Worm (Caenorhabditis elegans): Measurements from ENCODE around the gene skr-21.

ce11 chrX:13206911-13207310 lies 19.6 kb downstream of the skr-21 start:
- no peak for TF ChIP-seq ama-1 (optimal IDR thresholded peaks at IDR 0.05)
- no peak for TF ChIP-seq ceh-13 (GFP tag; optimal IDR thresholded peaks at IDR 0.05)
- TF ChIP-seq ceh-36 (tag; optimal IDR thresholded peaks at IDR 0.05), result no peak
- no peak for TF ChIP-seq aly-1 (tag; optimal IDR thresholded peaks at IDR 0.05)
- TF ChIP-seq F13C5.2 (tag; optimal IDR thresholded peaks at IDR 0.05), result no peak
- no peak for TF ChIP-seq ets-7 (tag; optimal IDR thresholded peaks at IDR 0.05)
- TF ChIP-seq tbx-11 (GFP tag; IDR thresholded peaks at IDR 0.05), result no peak
- TF ChIP-seq hmg-4 (GFP tag; optimal IDR thresholded peaks at IDR 0.05), result no peak
- TF ChIP-seq pes-1 (GFP tag; IDR thresholded peaks at IDR 0.05), result no peak
- TF ChIP-seq hnd-1 (tag; optimal IDR thresholded peaks at IDR 0.05), result no peak
- no peak for TF ChIP-seq B0310.2 (tag; optimal IDR thresholded peaks at IDR 0.05)
- no peak for TF ChIP-seq sea-1 (GFP tag; conservative IDR thresholded peaks at IDR 0.05)

All from whole organism, early embryonic.